Worm (Caenorhabditis elegans) whole organism, young adult: Measurements from ENCODE around the gene C46A5.6.

Experiments
- F10E7.11 ChIP-seq: sonication (generic microtip); optimal IDR thresholded peaks from 2 replicates; lab custom pipeline; 2017; ENCODE audit warnings: mild to moderate bottlenecking, missing genetic modification characterization, moderate library complexity, missing compliant biosample characterization
- F23B12.7 ChIP-seq: sonication (generic microtip); optimal IDR thresholded peaks from 2 replicates; lab custom pipeline; 2017; ENCODE audit warnings: missing genetic modification characterization, mild to moderate bottlenecking, missing compliant biosample characterization, antibody characterized with exemption, moderate library complexity; ENCODE audit not compliant: insufficient read depth
- F49E8.2 ChIP-seq: sonication (generic microtip); optimal IDR thresholded peaks from 3 replicates; lab custom pipeline; 2017; ENCODE audit warnings: missing genetic modification characterization, mild to moderate bottlenecking, missing compliant biosample characterization, antibody characterized with exemption, moderate library complexity; ENCODE audit not compliant: insufficient read depth
- F52B5.7 ChIP-seq: sonication (generic microtip); optimal IDR thresholded peaks from 2 replicates; lab custom pipeline; 2016; ENCODE audit warnings: mild to moderate bottlenecking, missing genetic modification characterization, missing compliant biosample characterization
- F55B11.4 ChIP-seq: sonication (generic microtip); optimal IDR thresholded peaks from 2 replicates; lab custom pipeline; 2016; ENCODE audit warnings: missing compliant biosample characterization, missing genetic modification characterization, borderline replicate concordance; ENCODE audit not compliant: insufficient read depth
- K11D2.4 ChIP-seq: fragments of 200-800 bp; sonication (Bioruptor generic); IDR thresholded peaks from 2 replicates; pipeline ENCODE4 v1.3.6; 2022; ENCODE audit warnings: missing genetic modification reagents, missing genetic modification characterization, missing compliant biosample characterization
- T07F8.4 ChIP-seq: sonication (generic microtip); optimal IDR thresholded peaks from 2 replicates; lab custom pipeline; 2016; ENCODE audit warnings: mild to moderate bottlenecking, missing genetic modification characterization, moderate library complexity, missing compliant biosample characterization
- Y79H2A.3 ChIP-seq: fragments of 200-800 bp; sonication (Bioruptor generic); conservative IDR thresholded peaks from 2 replicates; pipeline ENCODE4 v1.3.6; 2022; ENCODE audit warnings: missing genetic modification reagents, missing genetic modification characterization, missing compliant biosample characterization
- aptf-2 ChIP-seq: fragments of 200-800 bp; sonication (Bioruptor generic); conservative IDR thresholded peaks from 2 replicates; pipeline ENCODE4 v1.3.6; 2022; ENCODE audit warnings: missing genetic modification reagents, missing genetic modification characterization, missing compliant biosample characterization
- atf-7 ChIP-seq: sonication (generic microtip); optimal IDR thresholded peaks from 2 replicates; lab custom pipeline; 2017; ENCODE audit warnings: mild to moderate bottlenecking, missing genetic modification characterization, missing compliant biosample characterization
- attf-6 ChIP-seq: fragments of 200-800 bp; sonication (Bioruptor generic); IDR thresholded peaks from 2 replicates; pipeline ENCODE4 v1.3.6; 2022; ENCODE audit warnings: missing genetic modification reagents, missing genetic modification characterization, missing compliant biosample characterization
- bed-2 ChIP-seq: fragments of 200-800 bp; sonication (Bioruptor generic); IDR thresholded peaks from 2 replicates; pipeline ENCODE4 v1.3.6; 2022; ENCODE audit warnings: missing genetic modification reagents, missing genetic modification characterization, missing compliant biosample characterization
- ccch-3 ChIP-seq: fragments of 200-800 bp; sonication (Bioruptor generic); optimal IDR thresholded peaks from 2 replicates; lab custom pipeline; 2018; ENCODE audit warnings: mild to moderate bottlenecking, missing genetic modification characterization, missing compliant biosample characterization
- ceh-27 ChIP-seq: fragments of 200-800 bp; sonication (Bioruptor generic); optimal IDR thresholded peaks from 2 replicates; lab custom pipeline; 2018; ENCODE audit warnings: mild to moderate bottlenecking, missing genetic modification characterization, moderate library complexity, missing compliant biosample characterization
- ceh-79 ChIP-seq: sonication (generic microtip); optimal IDR thresholded peaks from 2 replicates; lab custom pipeline; 2017; ENCODE audit warnings: mild to moderate bottlenecking, missing genetic modification characterization, missing compliant biosample characterization
- ceh-91 ChIP-seq: fragments of 200-800 bp; sonication (Bioruptor generic); IDR thresholded peaks from 2 replicates; pipeline ENCODE4 v1.3.6; 2022; ENCODE audit warnings: missing genetic modification reagents, missing genetic modification characterization, missing compliant biosample characterization
- dpl-1 ChIP-seq: fragments of 150-350 bp; optimal IDR thresholded peaks from 2 replicates; lab custom pipeline; 2014; ENCODE audit warnings: missing biosample characterization, missing genetic modification reagents, missing genetic modification characterization
- efl-1 ChIP-seq: fragments of 150-350 bp; optimal IDR thresholded peaks from 2 replicates; lab custom pipeline; 2014; ENCODE audit warnings: missing biosample characterization, missing genetic modification reagents, missing genetic modification characterization
- egl-18 ChIP-seq: fragments of 200-800 bp; sonication (Bioruptor generic); IDR thresholded peaks from 2 replicates; pipeline ENCODE4 v1.3.6; 2022; ENCODE audit warnings: missing genetic modification reagents, missing genetic modification characterization, missing compliant biosample characterization
- egl-44 ChIP-seq: fragments of 200-800 bp; sonication (Bioruptor generic); IDR thresholded peaks from 2 replicates; pipeline ENCODE4 v1.3.6; 2022; ENCODE audit warnings: missing genetic modification reagents, missing genetic modification characterization, missing compliant biosample characterization
- egrh-3 ChIP-seq: fragments of 200-800 bp; sonication (Bioruptor generic); IDR thresholded peaks from 2 replicates; pipeline ENCODE4 v1.3.6; 2022; ENCODE audit warnings: missing genetic modification reagents, missing genetic modification characterization, missing compliant biosample characterization
- ets-4 ChIP-seq: fragments of 200-800 bp; sonication (Bioruptor generic); optimal IDR thresholded peaks from 2 replicates; lab custom pipeline; 2018; ENCODE audit warnings: mild to moderate bottlenecking, missing genetic modification characterization, missing compliant biosample characterization
- fkh-3 ChIP-seq: sonication (generic microtip); optimal IDR thresholded peaks from 2 replicates; lab custom pipeline; 2016; ENCODE audit warnings: mild to moderate bottlenecking, missing genetic modification characterization, missing compliant biosample characterization
- him-1 ChIP-seq: sonication (generic microtip); optimal IDR thresholded peaks from 2 replicates; lab custom pipeline; 2016; ENCODE audit warnings: missing genotype, missing genetic modification reagents, missing genetic modification characterization, missing compliant biosample characterization
- hmg-20 ChIP-seq: fragments of 200-800 bp; sonication (Bioruptor generic); IDR thresholded peaks from 2 replicates; pipeline ENCODE4 v1.3.6; 2022; ENCODE audit warnings: missing genetic modification reagents, missing genetic modification characterization, missing compliant biosample characterization
- hsf-1 ChIP-seq: fragments of 200-800 bp; sonication (Bioruptor generic); IDR thresholded peaks from 2 replicates; pipeline ENCODE4 v1.3.6; 2022; ENCODE audit warnings: missing genetic modification reagents, missing genetic modification characterization, missing compliant biosample characterization
- lag-1 ChIP-seq: fragments of 200-800 bp; sonication (Bioruptor generic); IDR thresholded peaks from 2 replicates; pipeline ENCODE4 v1.3.6; 2022; ENCODE audit warnings: missing genetic modification reagents, missing genetic modification characterization, missing compliant biosample characterization
- let-607 ChIP-seq, 2 experiments: fragments of 200-800 bp in 1 of 2; sonication (Bioruptor generic) in 1 of 2; sonication (generic microtip) in 1 of 2; optimal IDR thresholded peaks; 2 replicates each; lab custom pipeline; 2016 to 2018; ENCODE audit warnings: mild to moderate bottlenecking in 2 of 2, missing compliant biosample characterization in 2 of 2, missing genetic modification characterization in 2 of 2, moderate library complexity in 2 of 2, missing genotype in 1 of 2
- lin-26 ChIP-seq: fragments of 200-800 bp; sonication (Bioruptor generic); IDR thresholded peaks from 2 replicates; pipeline ENCODE4 v1.3.6; 2022; ENCODE audit warnings: missing genetic modification reagents, missing genetic modification characterization, missing compliant biosample characterization
- lin-40 ChIP-seq: sonication (generic microtip); optimal IDR thresholded peaks from 2 replicates; lab custom pipeline; 2016; ENCODE audit warnings: missing genetic modification characterization, mild to moderate bottlenecking, missing compliant biosample characterization, missing genotype, missing genetic modification reagents
- lir-1 ChIP-seq: fragments of 200-800 bp; sonication (Bioruptor generic); conservative IDR thresholded peaks from 2 replicates; pipeline ENCODE4 v1.3.6; 2022; ENCODE audit warnings: missing genetic modification reagents, missing genetic modification characterization, missing compliant biosample characterization
- lsl-1 ChIP-seq: fragments of 200-800 bp; sonication (Bioruptor generic); optimal IDR thresholded peaks from 2 replicates; lab custom pipeline; 2018; ENCODE audit warnings: mild to moderate bottlenecking, missing genetic modification characterization, moderate library complexity, missing compliant biosample characterization
- madf-10 ChIP-seq: sonication (generic microtip); optimal IDR thresholded peaks from 2 replicates; lab custom pipeline; 2016; ENCODE audit warnings: mild to moderate bottlenecking, missing genetic modification characterization, missing compliant biosample characterization
- madf-6 ChIP-seq: fragments of 200-800 bp; sonication (Bioruptor generic); IDR thresholded peaks from 2 replicates; pipeline ENCODE4 v1.3.6; 2022; ENCODE audit warnings: missing genetic modification reagents, missing genetic modification characterization, missing compliant biosample characterization
- rcor-1 ChIP-seq: fragments of 200-800 bp; sonication (Bioruptor generic); IDR thresholded peaks from 2 replicates; pipeline ENCODE4 v1.3.6; 2022; ENCODE audit warnings: missing genetic modification reagents, missing genetic modification characterization, missing compliant biosample characterization
- sea-2 ChIP-seq: fragments of 200-800 bp; sonication (Bioruptor generic); IDR thresholded peaks from 2 replicates; pipeline ENCODE4 v1.3.6; 2022; ENCODE audit warnings: missing genetic modification characterization, missing compliant biosample characterization
- snpc-1.1 ChIP-seq: sonication (generic microtip); optimal IDR thresholded peaks from 2 replicates; lab custom pipeline; 2017; ENCODE audit warnings: missing genetic modification characterization, mild to moderate bottlenecking, missing compliant biosample characterization, antibody characterized with exemption, moderate library complexity, missing genotype, missing genetic modification reagents; ENCODE audit not compliant: insufficient read depth
- snpc-1.3 ChIP-seq: sonication (generic microtip); optimal IDR thresholded peaks from 2 replicates; lab custom pipeline; 2017; ENCODE audit warnings: missing genetic modification characterization, mild to moderate bottlenecking, missing compliant biosample characterization, antibody characterized with exemption, moderate library complexity, missing genotype, missing genetic modification reagents; ENCODE audit not compliant: insufficient read depth
- snpc-3.4 ChIP-seq: sonication (generic microtip); optimal IDR thresholded peaks from 2 replicates; lab custom pipeline; 2017; ENCODE audit warnings: missing genetic modification characterization, mild to moderate bottlenecking, missing compliant biosample characterization, antibody characterized with exemption, moderate library complexity, missing genotype, missing genetic modification reagents
- snpc-4 ChIP-seq, 5 experiments: fragments of 150-350 bp in 1 of 5; sonication (generic microtip) in 4 of 5; optimal IDR thresholded peaks; 2 replicates each; lab custom pipeline; 2014 to 2018; ENCODE audit warnings: missing genetic modification characterization in 5 of 5, missing biosample characterization in 3 of 5, antibody characterized with exemption in 2 of 5, mild to moderate bottlenecking in 2 of 5, missing compliant biosample characterization in 2 of 5, missing genotype in 2 of 5, moderate library complexity in 2 of 5, missing genetic modification reagents in 1 of 5
- sptf-2 ChIP-seq: fragments of 200-800 bp; sonication (Bioruptor generic); optimal IDR thresholded peaks from 2 replicates; lab custom pipeline; 2018; ENCODE audit warnings: mild to moderate bottlenecking, missing genetic modification characterization, missing compliant biosample characterization
- tbp1 ChIP-seq: fragments of 200-800 bp; sonication (Bioruptor generic); optimal IDR thresholded peaks from 2 replicates; lab custom pipeline; 2018; ENCODE audit warnings: mild to moderate bottlenecking, missing genetic modification characterization, missing compliant biosample characterization
- zfh-2 ChIP-seq: fragments of 200-800 bp; sonication (Bioruptor generic); conservative IDR thresholded peaks from 2 replicates; pipeline ENCODE4 v1.3.6; 2022; ENCODE audit warnings: missing genetic modification reagents, missing genetic modification characterization, missing compliant biosample characterization
- ztf-26 ChIP-seq: sonication (generic microtip); optimal IDR thresholded peaks from 2 replicates; lab custom pipeline; 2017; ENCODE audit warnings: missing genetic modification characterization, missing compliant biosample characterization

Gene C46A5.6

ce11 chrIV:7804740-7805139, 41.1 kb upstream of the C46A5.6 start, which contains the start of gene C33H5.2:
Gene C33H5.2 (plus strand): TSS chrIV:7805040.
- no peak for TF ChIP-seq lin-40 (tag; lab: Kevin White, UChicago)
- TF ChIP-seq ceh-79 (tag; lab: Kevin White, UChicago) = no peak
- TF ChIP-seq lir-1 = no peak
- no peak for TF ChIP-seq sea-2 (GFP tag; lab: Robert Waterston, UW)
- TF ChIP-seq madf-10 (tag; lab: Kevin White, UChicago) = no peak
- TF ChIP-seq dpl-1 (GFP tag; lab: Kevin White, UChicago) = no peak
- no peak for TF ChIP-seq him-1 (tag; lab: Kevin White, UChicago)
- TF ChIP-seq F55B11.4 (tag; lab: Kevin White, UChicago) = no peak
- no peak for TF ChIP-seq rcor-1 (GFP tag; lab: Robert Waterston, UW)
- no peak for TF ChIP-seq let-607 (tag; optimal IDR thresholded peaks at IDR 0.05; lab: Kevin White, UChicago)

- TF ChIP-seq ztf-26 (tag; lab: Kevin White, UChicago) = no peak
- TF ChIP-seq ets-4 = no peak
- no peak for TF ChIP-seq ceh-91
- no peak for TF ChIP-seq ccch-3 (GFP tag; lab: Kevin White, UChicago)
- TF ChIP-seq egl-18 (GFP tag; lab: Robert Waterston, UW) = no peak
- no peak for TF ChIP-seq F10E7.11 (tag; lab: Kevin White, UChicago)
- TF ChIP-seq lin-26 (GFP tag; lab: Robert Waterston, UW) = no peak
- no peak for TF ChIP-seq hmg-20 (GFP tag; lab: Robert Waterston, UW)
- no peak for TF ChIP-seq F52B5.7 (tag; lab: Kevin White, UChicago)
- TF ChIP-seq F49E8.2 (tag; lab: Kevin White, UChicago) = no peak
- no peak for TF ChIP-seq hsf-1
- TF ChIP-seq K11D2.4 (GFP tag; lab: Robert Waterston, UW) = no peak
- TF ChIP-seq zfh-2 = no peak
- TF ChIP-seq aptf-2 (GFP tag; lab: Robert Waterston, UW) = no peak
- TF ChIP-seq bed-2 = no peak
- no peak for TF ChIP-seq egrh-3
- TF ChIP-seq egl-44 (GFP tag; lab: Robert Waterston, UW) = no peak
- TF ChIP-seq, all 124 proteins: peak for 0
Observed at ce11 chrIV:7803250-7803649, 39.6 kb upstream of the C46A5.6 start, which contains the start of gene C33H5.16. Gene C33H5.16 (minus strand): TSS chrIV:7803350.

- TF ChIP-seq snpc-3.4 (tag; lab: Kevin White, UChicago) (peak; percentile 45), F49E8.2 (tag; lab: Kevin White, UChicago) (peak; percentile 80), lsl-1 (GFP tag; lab: Kevin White, UChicago) (peak; percentile 3), F23B12.7 (no peak), ceh-91 (no peak), snpc-1.3 (tag; lab: Kevin White, UChicago) (peak; percentile 41), madf-6 (peak; percentile 82), T07F8.4 (tag; lab: Kevin White, UChicago) (no peak), Y79H2A.3 (GFP tag; lab: Robert Waterston, UW) (0 out of 2 replicates have a peak, but pooled peaks have one; percentile 28), efl-1 (GFP tag; lab: Kevin White, UChicago) (peak; percentile 41), bed-2 (no peak), snpc-4 (GFP tag; optimal IDR thresholded peaks at IDR 0.05; lab: Kevin White, UChicago) (peak; percentile 39), snpc-4 (tag; optimal IDR thresholded peaks at IDR 0.05; lab: Kevin White, UChicago) (peak in 2 of 4 experiments; percentile 21 to 42), fkh-3 (tag; lab: Kevin White, UChicago) (peak; percentile 65), him-1 (tag; lab: Kevin White, UChicago) (peak; percentile 24), zfh-2 (no peak), tbp1 (GFP tag; lab: Kevin White, UChicago) (no peak), snpc-1.1 (peak; percentile 52), attf-6 (GFP tag; lab: Robert Waterston, UW) (peak; percentile 82), ceh-27 (no peak), lag-1 (GFP tag; lab: Robert Waterston, UW) (no peak), atf-7 (no peak), sptf-2 (no peak)
Observed at ce11 chrIV:7800338-7800737, 36.7 kb upstream of the C46A5.6 start.
